Fruit fly (Drosophila melanogaster): ENCODE measurements around the gene pkm.
A peak's percentile ranks its signal among the peaks of the same experiment; 100 is the strongest.

Gene pkm

DNA sequence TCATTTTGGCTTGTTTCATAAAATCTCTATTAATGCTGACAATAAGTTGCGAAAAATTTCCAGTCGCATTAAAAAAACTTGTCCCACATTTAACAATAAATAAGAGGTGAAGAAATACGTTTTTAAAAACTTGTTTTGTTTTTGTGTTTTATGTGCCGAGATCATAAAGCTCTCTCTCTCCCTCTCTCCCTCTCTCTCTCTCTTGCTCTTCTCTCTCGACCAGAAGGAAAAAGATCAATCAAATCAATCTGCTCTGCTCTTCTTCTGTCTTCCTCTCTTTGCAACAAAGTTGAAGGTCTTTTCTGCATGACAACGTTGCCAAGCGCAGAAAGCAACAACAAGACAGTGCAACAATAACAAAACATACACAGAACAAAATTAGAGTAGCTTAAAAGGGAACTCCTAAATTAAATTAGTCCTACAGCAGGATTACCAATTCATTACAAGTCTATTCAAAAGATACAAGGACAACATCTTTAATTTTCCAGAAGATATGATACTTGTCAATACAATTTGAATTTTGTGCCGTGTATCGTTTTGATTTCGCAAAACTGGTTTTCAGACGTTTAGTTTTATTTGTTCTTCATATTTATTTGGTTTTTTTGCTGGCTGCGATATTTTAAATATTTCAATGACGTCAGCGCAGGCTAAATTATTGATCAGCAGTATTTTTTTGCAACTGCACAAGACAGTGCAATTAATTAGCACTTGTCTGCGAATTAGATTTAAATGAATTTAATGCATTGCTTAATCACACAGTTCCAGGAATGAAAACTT is 38.9 kb upstream of the pkm start (continued):
- TF ChIP-seq Rx (GFP tag; IDR thresholded peaks at IDR 0.05): no peak; the same call in 1 of the 2 replicates
- TF ChIP-seq gem (tag; optimal IDR thresholded peaks at IDR 0.05): peak; percentile 81
- peak; percentile 46 for TF ChIP-seq crc (GFP tag; optimal IDR thresholded peaks at IDR 0.05)
- peak; percentile 35; the same call in 1 of the 2 replicates for TF ChIP-seq ara (GFP tag; IDR thresholded peaks at IDR 0.05)
- peak; percentile 70 for TF ChIP-seq Dek (tag; optimal IDR thresholded peaks at IDR 0.05)
- TF ChIP-seq CG7987 (GFP tag; optimal IDR thresholded peaks at IDR 0.05): peak; percentile 59
- peak; percentile 65 for TF ChIP-seq org-1 (GFP tag; optimal IDR thresholded peaks at IDR 0.05)
- TF ChIP-seq CG3281 (GFP tag; optimal IDR thresholded peaks at IDR 0.05): peak; percentile 70
- peak; percentile 68 for TF ChIP-seq pho (GFP tag; optimal IDR thresholded peaks at IDR 0.05)
- TF ChIP-seq fd64A (GFP tag; optimal IDR thresholded peaks at IDR 0.05): no peak
- TF ChIP-seq abd-A (tag; optimal IDR thresholded peaks at IDR 0.05): no peak
- TF ChIP-seq CG1529 (GFP tag; optimal IDR thresholded peaks at IDR 0.05): peak; percentile 9
- peak; percentile 72 for TF ChIP-seq HHEX (GFP tag; optimal IDR thresholded peaks at IDR 0.05)
- TF ChIP-seq CG1832 (GFP tag; optimal IDR thresholded peaks at IDR 0.05): no peak
- no peak for TF ChIP-seq pnt (GFP tag; optimal IDR thresholded peaks at IDR 0.05)
- TF ChIP-seq Lpt (GFP tag; optimal IDR thresholded peaks at IDR 0.05): no peak
- peak; percentile 16 for TF ChIP-seq CTCF (GFP tag; optimal IDR thresholded peaks at IDR 0.05)
- TF ChIP-seq tap (tag; optimal IDR thresholded peaks at IDR 0.05): peak; percentile 74
- no peak for TF ChIP-seq tll (GFP tag; optimal IDR thresholded peaks at IDR 0.05)
- no peak for TF ChIP-seq CG9797 (GFP tag; optimal IDR thresholded peaks at IDR 0.05)
- TF ChIP-seq CG8924 (tag; optimal IDR thresholded peaks at IDR 0.05): peak; percentile 72
- peak; percentile 58 for TF ChIP-seq az2 (GFP tag; optimal IDR thresholded peaks at IDR 0.05)
- peak; percentile 76 for TF ChIP-seq CG10366 (GFP tag; IDR thresholded peaks at IDR 0.05)
- TF ChIP-seq CG14667 (GFP tag; IDR thresholded peaks at IDR 0.05): peak; percentile 60
- no peak for TF ChIP-seq fru (optimal IDR thresholded peaks at IDR 0.05)
- peak; percentile 63 for TF ChIP-seq maf-S (GFP tag; optimal IDR thresholded peaks at IDR 0.05)
- TF ChIP-seq ap (GFP tag; IDR thresholded peaks at IDR 0.05): no peak
- TF ChIP-seq lmd (GFP tag; IDR thresholded peaks at IDR 0.05): peak; percentile 86
- no peak for TF ChIP-seq klu (GFP tag; IDR thresholded peaks at IDR 0.05)
- no peak for TF ChIP-seq Lim3 (GFP tag; IDR thresholded peaks at IDR 0.05)
- peak; percentile 43 for TF ChIP-seq gcm2 (GFP tag; optimal IDR thresholded peaks at IDR 0.05)
- TF ChIP-seq Vsx1 (GFP tag; optimal IDR thresholded peaks at IDR 0.05): peak; percentile 41
- peak; percentile 27 for TF ChIP-seq exex (tag; optimal IDR thresholded peaks at IDR 0.05)
- TF ChIP-seq ham (GFP tag; IDR thresholded peaks at IDR 0.05): no peak
- no peak for TF ChIP-seq CG42726 (GFP tag; IDR thresholded peaks at IDR 0.05; ENCODE audit: partially characterized antibody)
- peak; percentile 75 for TF ChIP-seq PHDP (tag; optimal IDR thresholded peaks at IDR 0.05)
- TF ChIP-seq ac (GFP tag; optimal IDR thresholded peaks at IDR 0.05): no peak
- peak; percentile 87 for TF ChIP-seq CG14014 (GFP tag; IDR thresholded peaks at IDR 0.05)
- TF ChIP-seq Six4 (GFP tag; optimal IDR thresholded peaks at IDR 0.05): peak; percentile 63
- TF ChIP-seq CG7372 (GFP tag; IDR thresholded peaks at IDR 0.05): peak; percentile 59; the same call in 1 of the 2 replicates
- peak; percentile 67 for TF ChIP-seq CG16863 (GFP tag; optimal IDR thresholded peaks at IDR 0.05)
- TF ChIP-seq CG11504 (tag; optimal IDR thresholded peaks at IDR 0.05): peak; percentile 75
- peak; percentile 61 for TF ChIP-seq shn (GFP tag; optimal IDR thresholded peaks at IDR 0.05)
- peak; percentile 81 for TF ChIP-seq her (GFP tag; optimal IDR thresholded peaks at IDR 0.05)
- TF ChIP-seq CG3726 (GFP tag; IDR thresholded peaks at IDR 0.05): no peak
- peak; percentile 37 for TF ChIP-seq bcd (GFP tag; optimal IDR thresholded peaks at IDR 0.05)
- TF ChIP-seq D19A (tag; optimal IDR thresholded peaks at IDR 0.05): peak; percentile 37
- TF ChIP-seq CG16815 (GFP tag; optimal IDR thresholded peaks at IDR 0.05): peak; percentile 4
- no peak for TF ChIP-seq CG11560 (tag; IDR thresholded peaks at IDR 0.05)
- TF ChIP-seq CG9817 (tag; optimal IDR thresholded peaks at IDR 0.05): peak; percentile 77
- TF ChIP-seq MESR4 (GFP tag; optimal IDR thresholded peaks at IDR 0.05): no peak
